Worm (Caenorhabditis elegans) whole organism, young adult: ENCODE data around the gene Y53F4B.21.

Experiments
- B0035.1 ChIP-seq: sonication (generic microtip); optimal IDR thresholded peaks from 2 replicates; lab custom pipeline; 2016; ENCODE audit warnings: missing genetic modification characterization, mild to moderate bottlenecking, missing compliant biosample characterization, missing genotype, missing genetic modification reagents
- F37B4.10 ChIP-seq: fragments of 200-800 bp; sonication (Bioruptor generic); IDR thresholded peaks from 2 replicates; pipeline ENCODE4 v1.3.6; 2022; ENCODE audit warnings: missing genetic modification characterization, missing compliant biosample characterization
- F52B5.7 ChIP-seq: sonication (generic microtip); optimal IDR thresholded peaks from 2 replicates; lab custom pipeline; 2016; ENCODE audit warnings: mild to moderate bottlenecking, missing genetic modification characterization, missing compliant biosample characterization
- F57A8.1 ChIP-seq: fragments of 200-800 bp; sonication (Bioruptor generic); optimal IDR thresholded peaks from 2 replicates; lab custom pipeline; 2018; ENCODE audit warnings: mild to moderate bottlenecking, missing genetic modification characterization, moderate library complexity, missing compliant biosample characterization
- Y53F4B.3 ChIP-seq: fragments of 200-800 bp; sonication (Bioruptor generic); IDR thresholded peaks from 2 replicates; pipeline ENCODE4 v1.3.6; 2022; ENCODE audit warnings: missing genetic modification reagents, missing genetic modification characterization, missing compliant biosample characterization
- Y79H2A.3 ChIP-seq: fragments of 200-800 bp; sonication (Bioruptor generic); conservative IDR thresholded peaks from 2 replicates; pipeline ENCODE4 v1.3.6; 2022; ENCODE audit warnings: missing genetic modification reagents, missing genetic modification characterization, missing compliant biosample characterization
- cebp-2 ChIP-seq: fragments of 200-800 bp; sonication (Bioruptor generic); IDR thresholded peaks from 2 replicates; pipeline ENCODE4 v1.3.6; 2022; ENCODE audit warnings: missing genetic modification characterization, missing compliant biosample characterization
- chd-7 ChIP-seq: sonication (generic microtip); optimal IDR thresholded peaks from 2 replicates; lab custom pipeline; 2016; ENCODE audit warnings: mild to moderate bottlenecking, missing genetic modification characterization, moderate library complexity, missing compliant biosample characterization
- dpff-1 ChIP-seq: sonication (generic microtip); optimal IDR thresholded peaks from 2 replicates; lab custom pipeline; 2017; ENCODE audit warnings: mild to moderate bottlenecking, missing genetic modification characterization, missing compliant biosample characterization
- efl-1 ChIP-seq: fragments of 150-350 bp; optimal IDR thresholded peaks from 2 replicates; lab custom pipeline; 2014; ENCODE audit warnings: missing biosample characterization, missing genetic modification reagents, missing genetic modification characterization
- ekl-4 ChIP-seq: fragments of 200-800 bp; sonication (Bioruptor generic); IDR thresholded peaks from 2 replicates; pipeline ENCODE4 v1.3.6; 2022; ENCODE audit warnings: missing genetic modification reagents, missing genetic modification characterization, missing compliant biosample characterization
- madf-10 ChIP-seq: sonication (generic microtip); optimal IDR thresholded peaks from 2 replicates; lab custom pipeline; 2016; ENCODE audit warnings: mild to moderate bottlenecking, missing genetic modification characterization, missing compliant biosample characterization
- mes-4 ChIP-seq: sonication (generic microtip); optimal IDR thresholded peaks from 2 replicates; lab custom pipeline; 2016; ENCODE audit warnings: missing genotype, missing genetic modification characterization, missing compliant biosample characterization
- nfya-2 ChIP-seq: fragments of 200-800 bp; sonication (Bioruptor generic); IDR thresholded peaks from 2 replicates; pipeline ENCODE4 v1.3.6; 2022; ENCODE audit warnings: missing genetic modification reagents, missing genetic modification characterization, missing compliant biosample characterization
- nhr-179 ChIP-seq: sonication (generic microtip); optimal IDR thresholded peaks from 2 replicates; lab custom pipeline; 2016; ENCODE audit warnings: mild to moderate bottlenecking, missing genetic modification characterization, missing compliant biosample characterization
- rpc-1 ChIP-seq, 2 experiments: fragments of 150-350 bp in 1 of 2; sonication (generic microtip) in 1 of 2; optimal IDR thresholded peaks; 2 replicates each; lab custom pipeline; 2014 to 2018; ENCODE audit warnings: missing biosample characterization in 1 of 2, missing genetic modification characterization in 1 of 2, missing genetic modification reagents in 1 of 2, missing genotype in 1 of 2
- sdz-38 ChIP-seq: sonication (generic microtip); optimal IDR thresholded peaks from 2 replicates; lab custom pipeline; 2016; ENCODE audit warnings: missing genotype, missing genetic modification characterization, missing compliant biosample characterization
- tlf-1 ChIP-seq: fragments of 200-800 bp; sonication (Bioruptor generic); optimal IDR thresholded peaks from 2 replicates; lab custom pipeline; 2018; ENCODE audit warnings: mild to moderate bottlenecking, missing genetic modification characterization, missing compliant biosample characterization
- unc-62 ChIP-seq: fragments of 150-350 bp; optimal IDR thresholded peaks from 2 replicates; lab custom pipeline; 2014; ENCODE audit warnings: missing biosample characterization, missing genetic modification reagents, missing genetic modification characterization
- ztf-22 ChIP-seq: fragments of 200-800 bp; sonication (Bioruptor generic); optimal IDR thresholded peaks from 2 replicates; lab custom pipeline; 2018; ENCODE audit warnings: mild to moderate bottlenecking, missing genetic modification characterization, moderate library complexity, missing compliant biosample characterization
- ztf-6 ChIP-seq: fragments of 200-800 bp; sonication (Bioruptor generic); IDR thresholded peaks from 2 replicates; pipeline ENCODE4 v1.3.6; 2022; ENCODE audit warnings: missing genetic modification reagents, missing genetic modification characterization, missing compliant biosample characterization

The Y53F4B.21 gene

DNA sequence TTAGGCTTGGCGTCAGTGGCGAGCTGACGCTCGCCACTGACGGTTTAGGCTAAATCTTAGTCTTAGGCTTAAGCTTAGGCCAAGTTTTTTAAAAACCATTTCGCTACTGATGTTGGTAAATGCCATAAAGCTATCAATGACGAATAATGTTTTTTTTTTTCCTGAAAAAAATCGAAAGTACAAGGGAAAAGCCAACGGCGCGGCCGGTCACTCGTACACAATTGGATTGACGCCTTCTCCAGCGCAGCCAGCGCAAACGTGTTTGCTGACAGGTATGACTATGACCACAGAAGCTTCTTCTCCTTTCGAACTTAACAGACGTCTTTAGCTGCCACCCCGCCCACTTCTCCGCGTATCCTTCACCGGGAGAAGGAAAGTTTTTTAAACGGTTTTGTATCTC lies 55.6 kb downstream of the Y53F4B.21 start, which contains the start of gene Y53F4B.27:
TSS of gene Y53F4B.27 (plus strand) at position 301 of the 400 bp plus-strand sequence.
- TF ChIP-seq ztf-22 (GFP tag; lab: Kevin White, UChicago) = no peak
- 0 out of 2 replicates have a peak, but pooled peaks have one; percentile 11 for TF ChIP-seq cebp-2

- no peak for TF ChIP-seq Y79H2A.3 (GFP tag; lab: Robert Waterston, UW)
Observed at ce11 chrII:15148442-15148841, 58.5 kb downstream of the Y53F4B.21 start.

- TF ChIP-seq ztf-22 (GFP tag; lab: Kevin White, UChicago) (no peak), mes-4 (no peak), nfya-2 (GFP tag; lab: Robert Waterston, UW) (no peak), F52B5.7 (tag; lab: Kevin White, UChicago) (no peak), Y53F4B.3 (GFP tag; lab: Robert Waterston, UW) (no peak)
Observed at ce11 chrII:15157880-15158279, 67.9 kb downstream of the Y53F4B.21 start, which contains the start of gene ptr-20. ptr-20 (plus strand) TSS chrII:15158180.

DNA sequence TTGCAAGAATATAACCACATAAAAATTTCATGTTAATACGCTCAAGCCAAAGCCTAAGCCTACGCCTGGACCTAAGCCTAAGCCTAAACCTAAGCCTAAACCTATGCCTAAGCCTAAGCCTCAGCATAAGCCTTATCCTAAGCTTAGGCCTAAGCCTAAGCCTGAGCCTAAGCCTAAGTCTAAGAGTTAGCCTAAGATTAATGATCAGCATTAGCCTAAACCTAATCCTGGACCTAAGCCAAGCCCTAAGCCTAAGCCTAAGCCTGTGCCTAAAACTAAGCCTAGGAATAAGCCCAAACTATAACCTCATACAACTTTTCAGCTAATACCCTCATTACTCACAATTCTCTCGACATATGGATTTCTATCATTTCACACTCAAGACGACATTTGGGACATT lies 68.4 kb downstream of the Y53F4B.21 start:
- TF ChIP-seq efl-1 (GFP tag; lab: Kevin White, UChicago) (no peak), ekl-4 (GFP tag; lab: Robert Waterston, UW) (no peak), F57A8.1 (GFP tag; lab: Kevin White, UChicago) (no peak), chd-7 (tag; lab: Kevin White, UChicago) (no peak), dpff-1 (no peak), tlf-1 (GFP tag; lab: Kevin White, UChicago) (no peak), ztf-6 (GFP tag; lab: Robert Waterston, UW) (no peak), nhr-179 (no peak), B0035.1 (tag; lab: Kevin White, UChicago) (no peak), rpc-1 (optimal IDR thresholded peaks at IDR 0.05; lab: Kevin White, UChicago) (no peak), rpc-1 (tag; optimal IDR thresholded peaks at IDR 0.05; lab: Kevin White, UChicago) (no peak), F37B4.10 (no peak), sdz-38 (tag; lab: Kevin White, UChicago) (no peak), madf-10 (no peak), mes-4 (no peak), unc-62 (GFP tag; lab: Kevin White, UChicago) (no peak)
- TF ChIP-seq, all 124 proteins: peak for 0
